Worm (Caenorhabditis elegans) whole organism, early embryonic: Measurements from ENCODE around the gene hrg-5.

Source experiments
- hnd-1 ChIP-seq: sonication (generic microtip); optimal IDR thresholded peaks from 2 replicates; lab custom pipeline; 2016; ENCODE audit warnings: missing genetic modification characterization, missing compliant biosample characterization
- tbx-37 ChIP-seq: fragments of 200-800 bp; sonication (Bioruptor generic); conservative IDR thresholded peaks from 2 replicates; pipeline ENCODE4 v1.3.6; 2022; ENCODE audit warnings: missing genetic modification reagents, missing genetic modification characterization, missing compliant biosample characterization

- TF ChIP-seq hnd-1 (tag; lab: Kevin White, UChicago) = no peak
- TF ChIP-seq tbx-37 (GFP tag; lab: Robert Waterston, UW) = no peak
Observed at ce11 chrIV:11030893-11031292, 1.7 kb upstream of the hrg-5 start, which contains the start of gene hrg-4.
